Fruit fly (Drosophila melanogaster) whole organism, embryonic: ENCODE measurements around the gene CG14535.

Experiments used
- Blimp-1 ChIP-seq: fragments of 200-800 bp; sonication (Bioruptor generic); optimal IDR thresholded peaks from 3 replicates; lab custom pipeline; 2018; ENCODE audit warnings: missing biosample characterization, missing genetic modification characterization, mild to moderate bottlenecking, moderate library complexity, missing genetic modification reagents
- CG1024 ChIP-seq: fragments of 200-800 bp; sonication (Bioruptor generic); IDR thresholded peaks from 2 replicates; pipeline ENCODE4 v1.3.6; 2022; ENCODE audit warnings: missing biosample characterization, missing genetic modification characterization
- CG11247 ChIP-seq: fragments of 200-800 bp; sonication (Bioruptor generic); IDR thresholded peaks from 2 replicates; pipeline ENCODE4 v1.3.6; 2022; ENCODE audit warnings: missing biosample characterization, missing genetic modification characterization
- CG11695 ChIP-seq: fragments of 200-800 bp; sonication (Bioruptor generic); IDR thresholded peaks from 3 replicates; pipeline ENCODE4 v1.3.6; 2022; ENCODE audit warnings: missing biosample characterization, missing genetic modification characterization
- CG12942 ChIP-seq: fragments of 200-800 bp; sonication (Bioruptor generic); optimal IDR thresholded peaks from 3 replicates; lab custom pipeline; 2016; ENCODE audit warnings: missing biosample characterization, missing genetic modification characterization
- CG13424 ChIP-seq: fragments of 200-800 bp; sonication (Bioruptor generic); optimal IDR thresholded peaks from 2 replicates; lab custom pipeline; 2019; ENCODE audit warnings: missing biosample characterization, mild to moderate bottlenecking, missing genetic modification characterization, moderate library complexity
- CG14050 ChIP-seq: fragments of 200-800 bp; sonication (Bioruptor generic); IDR thresholded peaks from 3 replicates; pipeline ENCODE4 v1.3.6; 2022; ENCODE audit warnings: missing biosample characterization, missing genetic modification characterization
- CG14710 ChIP-seq: fragments of 200-800 bp; sonication (Bioruptor generic); optimal IDR thresholded peaks from 3 replicates; lab custom pipeline; 2019; ENCODE audit warnings: missing biosample characterization, mild to moderate bottlenecking, missing genetic modification characterization, moderate library complexity
- CG15011 ChIP-seq: fragments of 200-800 bp; sonication (Bioruptor generic); optimal IDR thresholded peaks from 3 replicates; lab custom pipeline; 2018; ENCODE audit warnings: missing biosample characterization, mild to moderate bottlenecking, missing genetic modification characterization
- CG15601 ChIP-seq: fragments of 200-800 bp; sonication (Bioruptor generic); optimal IDR thresholded peaks from 3 replicates; lab custom pipeline; 2019; ENCODE audit warnings: missing biosample characterization, mild to moderate bottlenecking, missing genetic modification characterization, moderate library complexity
- CG17385 ChIP-seq: fragments of 200-800 bp; sonication (Bioruptor generic); optimal IDR thresholded peaks from 3 replicates; lab custom pipeline; 2018; ENCODE audit warnings: missing biosample characterization, mild to moderate bottlenecking, missing genetic modification characterization
- CG18262 ChIP-seq: fragments of 200-800 bp; optimal IDR thresholded peaks from 3 replicates; lab custom pipeline; 2019; ENCODE audit warnings: missing biosample characterization, mild to moderate bottlenecking, missing genetic modification characterization, moderate library complexity
- CG2875 ChIP-seq: fragments of 200-800 bp; sonication (Bioruptor generic); optimal IDR thresholded peaks from 2 replicates; lab custom pipeline; 2017; ENCODE audit warnings: missing biosample characterization, mild to moderate bottlenecking, missing genetic modification characterization, missing genetic modification reagents
- CG32532 ChIP-seq: fragments of 200-800 bp; sonication (Bioruptor generic); IDR thresholded peaks from 2 replicates; pipeline ENCODE4 v1.3.6; 2022; ENCODE audit warnings: missing biosample characterization, missing genetic modification characterization
- CG3281 ChIP-seq: fragments of 200-800 bp; sonication (Bioruptor generic); optimal IDR thresholded peaks from 3 replicates; lab custom pipeline; 2017; ENCODE audit warnings: missing biosample characterization, mild to moderate bottlenecking, missing genetic modification characterization
- CG42726 ChIP-seq: fragments of 200-800 bp; sonication (Bioruptor generic); IDR thresholded peaks from 2 replicates; pipeline ENCODE4 v1.3.6; 2022; ENCODE audit warnings: missing biosample characterization, missing genetic modification characterization; ENCODE audit not compliant: partially characterized antibody
- CG4328 ChIP-seq: fragments of 200-800 bp; sonication (Bioruptor generic); optimal IDR thresholded peaks from 3 replicates; lab custom pipeline; 2017; ENCODE audit warnings: missing biosample characterization, missing genetic modification reagents, missing genetic modification characterization
- CG6272 ChIP-seq: fragments of 200-800 bp; sonication (Bioruptor generic); IDR thresholded peaks from 2 replicates; pipeline ENCODE4 v1.3.6; 2022; ENCODE audit warnings: missing biosample characterization, missing genetic modification characterization
- CG6683 ChIP-seq: fragments of 200-800 bp; sonication (Bioruptor generic); optimal IDR thresholded peaks from 2 replicates; lab custom pipeline; 2017; ENCODE audit warnings: missing biosample characterization, mild to moderate bottlenecking, missing genetic modification characterization, missing genetic modification reagents
- CG6854 ChIP-seq: fragments of 200-800 bp; sonication (Bioruptor generic); optimal IDR thresholded peaks from 3 replicates; lab custom pipeline; 2017; ENCODE audit warnings: missing biosample characterization, mild to moderate bottlenecking, missing genetic modification characterization
- CG7745 ChIP-seq: fragments of 200-800 bp; sonication (Bioruptor generic); optimal IDR thresholded peaks from 2 replicates; lab custom pipeline; 2018; ENCODE audit warnings: missing biosample characterization, mild to moderate bottlenecking, missing genetic modification characterization, moderate library complexity
- CG7839 ChIP-seq: fragments of 200-800 bp; sonication (Bioruptor generic); optimal IDR thresholded peaks from 3 replicates; lab custom pipeline; 2018; ENCODE audit warnings: missing biosample characterization, mild to moderate bottlenecking, missing genetic modification characterization, moderate library complexity
- CG7928 ChIP-seq: fragments of 200-800 bp; sonication (Bioruptor generic); optimal IDR thresholded peaks from 2 replicates; lab custom pipeline; 2017; ENCODE audit warnings: missing biosample characterization, mild to moderate bottlenecking, missing genetic modification characterization
- CG9437 ChIP-seq: fragments of 200-800 bp; sonication (Bioruptor generic); optimal IDR thresholded peaks from 2 replicates; lab custom pipeline; 2018; ENCODE audit warnings: missing biosample characterization, mild to moderate bottlenecking, missing genetic modification characterization
- Ets97D ChIP-seq: fragments of 200-800 bp; sonication (Bioruptor generic); optimal IDR thresholded peaks from 3 replicates; lab custom pipeline; 2016; ENCODE audit warnings: missing biosample characterization, missing genetic modification characterization
- Jarid2 ChIP-seq: fragments of 200-800 bp; sonication (Bioruptor generic); optimal IDR thresholded peaks from 3 replicates; lab custom pipeline; 2017; ENCODE audit warnings: mild to moderate bottlenecking, missing biosample characterization, missing genetic modification reagents, missing genetic modification characterization
- Med ChIP-seq: fragments of 200-800 bp; sonication (Bioruptor generic); peaks from one replicate; lab custom pipeline; 2016; ENCODE audit warnings: missing biosample characterization, missing genetic modification characterization, mild to moderate bottlenecking, inconsistent platforms, moderate library complexity
- NC2β ChIP-seq: fragments of 200-800 bp; sonication (Bioruptor generic); optimal IDR thresholded peaks from 2 replicates; lab custom pipeline; 2016; ENCODE audit warnings: missing biosample characterization, missing genetic modification characterization
- NK7.1 ChIP-seq: fragments of 200-800 bp; sonication (Bioruptor generic); optimal IDR thresholded peaks from 3 replicates; lab custom pipeline; 2016; ENCODE audit warnings: missing biosample characterization, missing genetic modification characterization
- Pdp1 ChIP-seq, 2 experiments: fragments of 200-800 bp; sonication (Bioruptor generic); optimal IDR thresholded peaks; 3 replicates each; lab custom pipeline; 2016; ENCODE audit warnings: missing biosample characterization in 2 of 2, missing genetic modification characterization in 2 of 2, mild to moderate bottlenecking in 1 of 2, moderate library complexity in 1 of 2
- YL-1 ChIP-seq: fragments of 200-800 bp; sonication (Bioruptor generic); optimal IDR thresholded peaks from 3 replicates; lab custom pipeline; 2017; ENCODE audit warnings: missing biosample characterization, mild to moderate bottlenecking, missing genetic modification characterization
- bcd ChIP-seq: fragments of 200-800 bp; sonication (Bioruptor generic); optimal IDR thresholded peaks from 2 replicates; lab custom pipeline; 2017; ENCODE audit warnings: missing biosample characterization, mild to moderate bottlenecking, missing genetic modification characterization
- chm ChIP-seq: fragments of 200-800 bp; sonication (Bioruptor generic); IDR thresholded peaks from 2 replicates; pipeline ENCODE4 v1.3.6; 2022; ENCODE audit warnings: missing biosample characterization, missing genetic modification characterization
- crc ChIP-seq: fragments of 200-800 bp; sonication (Bioruptor generic); optimal IDR thresholded peaks from 2 replicates; lab custom pipeline; 2016; ENCODE audit warnings: missing biosample characterization, missing genetic modification characterization
- cwo ChIP-seq: fragments of 200-800 bp; sonication (Bioruptor generic); optimal IDR thresholded peaks from 3 replicates; lab custom pipeline; 2017; ENCODE audit warnings: missing biosample characterization, missing genetic modification characterization, mild to moderate bottlenecking, moderate library complexity, missing genetic modification reagents
- dm ChIP-seq: fragments of 200-800 bp; sonication (Bioruptor generic); optimal IDR thresholded peaks from 3 replicates; lab custom pipeline; 2016; ENCODE audit warnings: missing biosample characterization, missing genetic modification characterization
- eyg ChIP-seq: fragments of 200-800 bp; sonication (Bioruptor generic); optimal IDR thresholded peaks from 3 replicates; lab custom pipeline; 2016; ENCODE audit warnings: missing biosample characterization, missing genetic modification characterization
- ham ChIP-seq: fragments of 200-800 bp; sonication (Bioruptor generic); IDR thresholded peaks from 2 replicates; pipeline ENCODE4 v1.3.6; 2022; ENCODE audit warnings: missing biosample characterization, missing genetic modification characterization
- ind ChIP-seq: fragments of 200-800 bp; sonication (Bioruptor generic); optimal IDR thresholded peaks from 3 replicates; lab custom pipeline; 2016; ENCODE audit warnings: missing biosample characterization, missing genetic modification characterization
- insv ChIP-seq, 2 experiments: fragments of 200-800 bp; sonication (Bioruptor generic); optimal IDR thresholded peaks; 3 replicates each; lab custom pipeline; 2016 to 2018; ENCODE audit warnings: missing biosample characterization in 2 of 2, missing genetic modification characterization in 2 of 2
- lola ChIP-seq, 3 experiments: fragments of >200 bp in 2 of 3; fragments of 200-800 bp in 1 of 3; sonication (Bioruptor generic) in 1 of 3; optimal IDR thresholded peaks; 2 replicates each; lab custom pipeline; 2017 to 2019; ENCODE audit warnings: missing biosample characterization in 3 of 3, missing genetic modification characterization in 3 of 3, mild to moderate bottlenecking in 1 of 3, moderate library complexity in 1 of 3
- nau ChIP-seq: fragments of 200-800 bp; sonication (Bioruptor generic); optimal IDR thresholded peaks from 3 replicates; lab custom pipeline; 2017; ENCODE audit warnings: missing biosample characterization, mild to moderate bottlenecking, missing genetic modification characterization, missing genetic modification reagents
- sens ChIP-seq: fragments of 200-800 bp; sonication (Bioruptor generic); peaks from one replicate; lab custom pipeline; 2016; ENCODE audit warnings: missing biosample characterization, missing genetic modification characterization
- sens-2 ChIP-seq: fragments of 200-800 bp; sonication (Bioruptor generic); IDR thresholded peaks from 2 replicates; pipeline ENCODE4 v1.3.6; 2022; ENCODE audit warnings: missing biosample characterization, missing genetic modification characterization
- seq ChIP-seq: fragments of 200-800 bp; sonication (Bioruptor generic); IDR thresholded peaks from 2 replicates; pipeline ENCODE4 v1.3.6; 2022; ENCODE audit warnings: missing biosample characterization, missing genetic modification characterization
- sob ChIP-seq: fragments of 200-800 bp; sonication (Bioruptor generic); IDR thresholded peaks from 2 replicates; pipeline ENCODE4 v1.3.6; 2022; ENCODE audit warnings: missing biosample characterization, missing genetic modification characterization

Gene CG14535

dm6 chr2L:7820851-7821250 is 34.4 kb downstream of the CG14535 start, which contains the start of gene CG7115:
Gene CG7115, plus strand, starts transcription at chr2L:7821151.
- TF ChIP-seq CG6854 (GFP tag; lab: Kevin White, UChicago) = no peak

DNA sequence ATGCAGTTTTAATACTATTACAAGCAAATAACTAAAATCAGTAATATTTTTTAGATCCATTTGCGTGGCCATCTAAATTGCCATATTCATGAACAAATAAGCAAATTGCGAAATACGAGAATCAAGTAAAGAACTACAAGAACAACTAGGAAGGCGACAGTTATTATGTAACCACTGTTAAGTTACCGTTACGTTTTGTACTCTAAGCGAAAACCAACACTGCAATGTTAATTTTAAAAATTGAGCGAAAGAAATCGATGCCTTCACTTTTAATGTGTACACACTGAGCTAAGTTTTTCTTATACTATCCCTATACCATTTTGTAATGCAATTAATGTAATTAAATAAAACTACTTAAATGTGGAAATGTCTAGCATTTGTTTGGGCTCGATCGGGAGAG is 34.9 kb downstream of the CG14535 start:
- TF ChIP-seq CG3281 (GFP tag; lab: Kevin White, UChicago) = no peak
- TF ChIP-seq CG9437 = peak; percentile 60
- peak; percentile 47 for TF ChIP-seq CG14710 (tag; lab: Kevin White, UChicago)
- TF ChIP-seq Pdp1 (GFP tag; optimal IDR thresholded peaks at IDR 0.05; lab: Kevin White, UChicago) = peak in 1 of 2 experiments; percentile 91

DNA sequence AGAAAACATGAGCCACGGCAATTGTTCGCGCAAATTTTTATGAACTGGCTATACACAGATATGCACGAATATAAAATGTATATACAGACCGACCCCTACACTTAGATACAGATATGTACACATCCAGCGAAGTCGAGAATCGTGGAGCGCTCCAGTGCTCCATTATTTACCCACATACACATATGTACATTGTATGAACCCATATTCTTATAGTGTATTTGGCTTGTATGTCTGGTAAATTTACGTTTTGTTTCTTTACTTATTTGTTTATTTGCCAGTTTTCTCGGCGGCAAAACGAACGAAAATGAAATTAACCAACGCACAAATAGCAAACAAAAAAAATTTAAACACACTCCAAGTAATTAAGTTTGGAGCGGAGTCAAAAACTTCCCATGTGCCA is 41.9 kb downstream of the CG14535 start:
- TF ChIP-seq Pdp1 (GFP tag; optimal IDR thresholded peaks at IDR 0.05; lab: Kevin White, UChicago) (peak in 1 of 2 experiments; percentile 21), CG6272 (GFP tag; lab: Robert Waterston, UW) (no peak), CG4328 (GFP tag; lab: Kevin White, UChicago) (peak; percentile 85), YL-1 (GFP tag; lab: Kevin White, UChicago) (peak; percentile 10), CG15011 (GFP tag; lab: Kevin White, UChicago) (peak; percentile 48), Blimp-1 (peak; percentile 74), CG18262 (tag; lab: Kevin White, UChicago) (peak; percentile 46), CG7839 (tag; lab: Kevin White, UChicago) (peak; percentile 11), ind (GFP tag; lab: Kevin White, UChicago) (no peak), eyg (GFP tag; lab: Kevin White, UChicago) (peak; percentile 70), CG6683 (GFP tag; lab: Kevin White, UChicago) (peak; percentile 62), CG2875 (GFP tag; lab: Kevin White, UChicago) (peak; percentile 35), CG12942 (no peak), CG7745 (tag; lab: Kevin White, UChicago) (peak; percentile 99), CG1024 (GFP tag; lab: Robert Waterston, UW) (no peak), Med (GFP tag; lab: Kevin White, UChicago) (peak; percentile 92), CG17385 (GFP tag; lab: Kevin White, UChicago) (peak; percentile 30), dm (GFP tag; lab: Kevin White, UChicago) (peak; percentile 31), CG11695 (GFP tag; lab: Robert Waterston, UW) (0 out of 3 replicates have a peak, but pooled peaks have one; percentile 24), NC2β (GFP tag; lab: Kevin White, UChicago) (no peak), seq (peak; percentile 56; the same call in 1 of the 2 replicates), sob (peak; percentile 73; the same call in 1 of the 2 replicates), lola (GFP tag; optimal IDR thresholded peaks at IDR 0.05; lab: Kevin White, UChicago) (no peak), chm (GFP tag; lab: Robert Waterston, UW) (peak; percentile 62; the same call in 1 of the 2 replicates), Ets97D (peak; percentile 18), CG11247 (peak; percentile 70), CG13424 (tag; lab: Kevin White, UChicago) (peak; percentile 14), ham (GFP tag; lab: Robert Waterston, UW) (no peak), insv (GFP tag; optimal IDR thresholded peaks at IDR 0.05; lab: Kevin White, UChicago) (peak in 1 of 2 experiments; percentile 23), CG7928 (GFP tag; lab: Kevin White, UChicago) (no peak), crc (peak; percentile 3), sens-2 (GFP tag; lab: Robert Waterston, UW) (no peak; the same call in 1 of the 2 replicates), CG15601 (tag; lab: Kevin White, UChicago) (peak; percentile 61), sens (GFP tag; lab: Kevin White, UChicago) (peak; percentile 77), nau (GFP tag; lab: Kevin White, UChicago) (peak; percentile 68), CG42726 (GFP tag; lab: Robert Waterston, UW) (no peak), NK7.1 (GFP tag; lab: Kevin White, UChicago) (peak; percentile 46), cwo (GFP tag; lab: Kevin White, UChicago) (peak; percentile 53), CG32532 (GFP tag; lab: Robert Waterston, UW) (peak; percentile 33; the same call in 1 of the 2 replicates), bcd (GFP tag; lab: Kevin White, UChicago) (peak; percentile 7), CG14050 (GFP tag; lab: Robert Waterston, UW) (no peak), Jarid2 (GFP tag; lab: Kevin White, UChicago) (peak; percentile 35)
